Worm (Caenorhabditis elegans) whole organism, midembryonic: ENCODE measurements around the gene T05C12.15.

ENCODE experiments used
- T22C8.4 ChIP-seq: fragments of 200-800 bp; sonication (Bioruptor generic); IDR thresholded peaks from 2 replicates; pipeline ENCODE4 v1.3.6; 2022; ENCODE audit warnings: missing genetic modification characterization, missing compliant biosample characterization
- cog-1 ChIP-seq: sonication (generic microtip); optimal IDR thresholded peaks from 2 replicates; lab custom pipeline; 2016; ENCODE audit warnings: missing genetic modification characterization, missing compliant biosample characterization

ce11 chrII:8173449-8173848 is 4.1 kb downstream of the T05C12.15 start, which contains the start of the genes decr-1.3 and T05C12.1:
- no peak for TF ChIP-seq T22C8.4 (GFP tag; lab: Robert Waterston, UW)
- no peak for TF ChIP-seq cog-1 (tag; lab: Kevin White, UChicago)
